Worm (Caenorhabditis elegans) whole organism, mixed stage, embryonic: Measurements from ENCODE around the gene mrt-2.

Source experiments
- elt-1 ChIP-seq: sonication (generic microtip); optimal IDR thresholded peaks from 2 replicates; lab custom pipeline; 2017; ENCODE audit warnings: missing genetic modification characterization, mild to moderate bottlenecking, missing compliant biosample characterization, antibody characterized with exemption, moderate library complexity, borderline replicate concordance; ENCODE audit not compliant: insufficient read depth
- nhr-12 ChIP-seq: fragments of 150-350 bp; optimal IDR thresholded peaks from 2 replicates; lab custom pipeline; 2014; ENCODE audit warnings: missing biosample characterization, missing genetic modification characterization
- nhr-2 ChIP-seq: fragments of 150-350 bp; optimal IDR thresholded peaks from 2 replicates; lab custom pipeline; 2014; ENCODE audit warnings: missing biosample characterization, missing genetic modification characterization
- nhr-237 ChIP-seq: fragments of 150-350 bp; optimal IDR thresholded peaks from 2 replicates; lab custom pipeline; 2014; ENCODE audit warnings: missing biosample characterization, missing genetic modification characterization
- pha-4 ChIP-seq: fragments of 150-350 bp; optimal IDR thresholded peaks from 2 replicates; lab custom pipeline; 2018; ENCODE audit warnings: missing biosample characterization, missing genetic modification reagents, missing genetic modification characterization

DNA sequence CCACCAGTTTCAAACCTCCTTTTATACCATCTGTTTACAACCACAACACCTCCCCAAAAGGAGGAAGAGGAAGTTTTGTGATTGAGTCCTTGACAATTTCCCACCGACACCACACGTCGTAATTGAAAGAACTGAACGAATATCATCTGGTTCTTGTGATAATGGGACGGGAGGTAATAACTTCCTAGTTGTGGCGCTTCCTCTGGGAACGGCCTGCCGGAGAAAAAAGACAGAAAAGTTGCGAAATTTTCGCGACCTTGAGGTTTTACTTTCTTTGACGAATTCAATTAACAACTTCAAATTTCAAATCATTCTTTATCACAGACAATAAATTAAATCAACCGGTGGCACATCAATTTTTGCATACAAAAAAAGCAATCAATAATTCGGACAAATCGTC, 39.9 kb upstream of the mrt-2 start, which contains the start of gene col-96:
- TF ChIP-seq nhr-237 (tag; lab: Kevin White, UChicago) = no peak
- TF ChIP-seq elt-1 (tag; lab: Kevin White, UChicago) = no peak
- TF ChIP-seq pha-4 (tag; lab: Kevin White, UChicago) = no peak
- TF ChIP-seq nhr-2 (tag; lab: Kevin White, UChicago) = no peak
- TF ChIP-seq nhr-12 (tag; lab: Kevin White, UChicago) = no peak
